Worm (Caenorhabditis elegans): ENCODE measurements around the gene srx-125.

Gene srx-125

DNA sequence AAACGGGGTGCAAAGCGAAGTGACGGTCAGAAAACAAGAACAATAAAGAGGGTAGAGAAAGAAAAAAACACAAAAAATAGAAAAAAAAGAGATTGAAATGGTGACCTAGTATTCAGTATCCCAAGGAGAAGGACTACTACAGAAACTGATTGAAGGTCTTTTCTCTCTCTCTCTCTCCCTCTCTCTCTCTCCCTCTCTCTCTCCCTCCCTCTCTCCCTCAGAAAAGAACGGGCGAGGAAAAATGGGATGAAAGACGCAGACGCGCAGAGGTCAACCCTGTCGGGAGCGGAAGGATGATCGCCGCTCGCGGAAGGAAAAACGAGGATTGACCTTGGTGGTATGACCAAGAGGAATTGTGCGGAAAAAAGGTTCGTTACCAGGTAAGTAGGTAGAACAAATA, 7.4 kb downstream of the srx-125 start:
- TF ChIP-seq flt-1 (GFP tag; IDR thresholded peaks at IDR 0.05) (peak; percentile 59; the same call in 1 of the 2 replicates), klf-2 (GFP tag; conservative IDR thresholded peaks at IDR 0.05) (no peak)

DNA sequence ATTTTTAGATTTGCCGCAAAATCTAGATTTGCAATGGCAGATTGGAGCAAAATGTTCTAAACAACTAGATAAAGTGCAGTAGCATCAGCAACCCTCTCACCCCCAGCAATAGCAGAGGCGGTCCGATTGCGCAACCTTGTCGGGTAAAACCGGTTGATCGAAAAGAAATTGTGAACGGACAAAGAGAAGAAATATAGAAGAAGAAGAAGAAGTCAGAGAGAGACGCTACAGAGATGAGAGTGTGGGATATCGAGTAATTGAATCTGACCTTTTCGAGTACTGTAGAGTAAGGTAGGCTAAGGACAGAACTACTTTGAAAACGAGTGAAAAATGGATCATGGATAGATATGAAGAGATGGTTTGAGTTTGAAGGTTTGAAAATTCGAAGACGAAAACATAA, 8.7 kb downstream of the srx-125 start:
- TF ChIP-seq ztf-23 (GFP tag; IDR thresholded peaks at IDR 0.05), result no peak
- TF ChIP-seq tab-1 (GFP tag; IDR thresholded peaks at IDR 0.05), result no peak
- no peak for TF ChIP-seq ref-1 (GFP tag; conservative IDR thresholded peaks at IDR 0.05)
- TF ChIP-seq ztf-29 (GFP tag; IDR thresholded peaks at IDR 0.05), result no peak
- no peak for TF ChIP-seq med-1 (GFP tag; optimal IDR thresholded peaks at IDR 0.05; ENCODE audit: insufficient read depth)
- TF ChIP-seq klf-2 (GFP tag; conservative IDR thresholded peaks at IDR 0.05), result no peak

DNA sequence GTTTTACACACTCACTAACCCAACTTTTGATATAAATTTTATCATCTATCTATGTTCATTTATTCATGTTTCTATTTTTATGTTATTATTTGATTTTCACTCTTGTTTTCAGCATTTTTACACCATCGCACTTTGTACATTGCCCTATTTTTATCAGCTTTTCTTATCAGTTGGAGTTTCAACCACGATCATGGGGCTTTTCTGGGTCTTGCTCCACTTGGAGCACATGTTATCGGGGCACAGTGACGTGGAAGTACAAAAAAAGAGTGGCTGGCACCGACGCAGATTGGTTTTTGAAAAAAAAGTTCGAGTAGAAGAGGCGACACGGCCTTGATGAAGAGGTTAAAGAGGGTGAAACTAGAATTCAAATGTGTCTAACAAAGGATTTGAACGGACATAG, 10.0 kb downstream of the srx-125 start:
- no peak for TF ChIP-seq T22C8.4 (GFP tag; IDR thresholded peaks at IDR 0.05)
- TF ChIP-seq flt-1 (GFP tag; IDR thresholded peaks at IDR 0.05), result no peak
- TF ChIP-seq cog-1 (tag; optimal IDR thresholded peaks at IDR 0.05), result no peak
- TF ChIP-seq ztf-23 (GFP tag; IDR thresholded peaks at IDR 0.05), result no peak
- TF ChIP-seq klf-2 (GFP tag; conservative IDR thresholded peaks at IDR 0.05), result no peak
- TF ChIP-seq ztf-29 (GFP tag; IDR thresholded peaks at IDR 0.05), result no peak
- TF ChIP-seq med-1 (GFP tag; optimal IDR thresholded peaks at IDR 0.05; ENCODE audit: insufficient read depth), result no peak
- TF ChIP-seq ref-1 (GFP tag; conservative IDR thresholded peaks at IDR 0.05), result no peak
- no peak for TF ChIP-seq tab-1 (GFP tag; IDR thresholded peaks at IDR 0.05)

ce11 chrV:13380178-13380577, 13.1 kb downstream of the srx-125 start, which contains the start of gene ifbp-1:
ifbp-1 (minus strand) TSS chrV:13380262.
- TF ChIP-seq T22C8.4 (GFP tag; IDR thresholded peaks at IDR 0.05), result no peak
- TF ChIP-seq klf-2 (GFP tag; conservative IDR thresholded peaks at IDR 0.05), result no peak
- no peak for TF ChIP-seq ztf-23 (GFP tag; IDR thresholded peaks at IDR 0.05)
- no peak for TF ChIP-seq med-1 (GFP tag; optimal IDR thresholded peaks at IDR 0.05; ENCODE audit: insufficient read depth)
- no peak for TF ChIP-seq ref-1 (GFP tag; conservative IDR thresholded peaks at IDR 0.05)
- no peak for TF ChIP-seq flt-1 (GFP tag; IDR thresholded peaks at IDR 0.05)
- TF ChIP-seq tab-1 (GFP tag; IDR thresholded peaks at IDR 0.05), result no peak
- no peak for TF ChIP-seq ztf-29 (GFP tag; IDR thresholded peaks at IDR 0.05)
- TF ChIP-seq cog-1 (tag; optimal IDR thresholded peaks at IDR 0.05), result no peak

- no peak for TF ChIP-seq T22C8.4 (GFP tag; IDR thresholded peaks at IDR 0.05)
- TF ChIP-seq med-1 (GFP tag; optimal IDR thresholded peaks at IDR 0.05; ENCODE audit: insufficient read depth), result no peak
Measured at ce11 chrV:13380980-13381379, 13.9 kb downstream of the srx-125 start, which contains the start of gene cpz-2. cpz-2 (plus strand) TSS chrV:13381189.

ce11 chrV:13385798-13386197, 18.7 kb downstream of the srx-125 start, which contains the start of gene gcy-34:
gcy-34 (minus strand) TSS chrV:13385898.
- TF ChIP-seq ref-1 (GFP tag; conservative IDR thresholded peaks at IDR 0.05) (no peak), flt-1 (GFP tag; IDR thresholded peaks at IDR 0.05) (no peak), ztf-23 (GFP tag; IDR thresholded peaks at IDR 0.05) (no peak), tab-1 (GFP tag; IDR thresholded peaks at IDR 0.05) (no peak)

ce11 chrV:13387472-13387871, 20.3 kb downstream of the srx-125 start:
- TF ChIP-seq ref-1 (GFP tag; conservative IDR thresholded peaks at IDR 0.05) (no peak), flt-1 (GFP tag; IDR thresholded peaks at IDR 0.05) (no peak), ztf-29 (GFP tag; IDR thresholded peaks at IDR 0.05) (no peak), cog-1 (tag; optimal IDR thresholded peaks at IDR 0.05) (no peak), ztf-23 (GFP tag; IDR thresholded peaks at IDR 0.05) (no peak), klf-2 (GFP tag; conservative IDR thresholded peaks at IDR 0.05) (no peak), med-1 (GFP tag; optimal IDR thresholded peaks at IDR 0.05; ENCODE audit: insufficient read depth) (no peak), T22C8.4 (GFP tag; IDR thresholded peaks at IDR 0.05) (no peak), tab-1 (GFP tag; IDR thresholded peaks at IDR 0.05) (no peak)

DNA sequence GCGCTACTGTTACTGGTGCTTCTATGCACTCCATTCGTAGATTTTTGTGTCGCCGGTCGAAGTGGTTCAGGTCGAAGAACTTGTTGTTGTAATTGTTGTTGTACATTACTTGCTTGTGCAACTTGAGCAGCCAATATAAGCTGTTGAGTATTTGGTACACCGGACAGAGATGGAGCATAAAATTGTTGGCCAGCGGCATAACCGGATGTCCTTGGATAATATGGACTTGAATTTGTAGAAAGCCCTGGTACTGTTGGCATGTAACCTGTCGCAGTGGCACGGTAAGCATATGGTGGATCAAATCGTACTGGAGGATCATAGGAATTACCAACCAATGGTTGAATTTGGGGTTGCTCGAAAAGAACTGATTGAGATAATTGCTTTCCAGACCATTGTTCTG, 21.8 kb downstream of the srx-125 start:
- TF ChIP-seq cog-1 (tag; optimal IDR thresholded peaks at IDR 0.05) (no peak), med-1 (GFP tag; optimal IDR thresholded peaks at IDR 0.05; ENCODE audit: insufficient read depth) (no peak), flt-1 (GFP tag; IDR thresholded peaks at IDR 0.05) (no peak), tab-1 (GFP tag; IDR thresholded peaks at IDR 0.05) (no peak), ztf-29 (GFP tag; IDR thresholded peaks at IDR 0.05) (no peak), ztf-23 (GFP tag; IDR thresholded peaks at IDR 0.05) (no peak), ref-1 (GFP tag; conservative IDR thresholded peaks at IDR 0.05) (no peak), klf-2 (GFP tag; conservative IDR thresholded peaks at IDR 0.05) (no peak), T22C8.4 (GFP tag; IDR thresholded peaks at IDR 0.05) (no peak)

DNA sequence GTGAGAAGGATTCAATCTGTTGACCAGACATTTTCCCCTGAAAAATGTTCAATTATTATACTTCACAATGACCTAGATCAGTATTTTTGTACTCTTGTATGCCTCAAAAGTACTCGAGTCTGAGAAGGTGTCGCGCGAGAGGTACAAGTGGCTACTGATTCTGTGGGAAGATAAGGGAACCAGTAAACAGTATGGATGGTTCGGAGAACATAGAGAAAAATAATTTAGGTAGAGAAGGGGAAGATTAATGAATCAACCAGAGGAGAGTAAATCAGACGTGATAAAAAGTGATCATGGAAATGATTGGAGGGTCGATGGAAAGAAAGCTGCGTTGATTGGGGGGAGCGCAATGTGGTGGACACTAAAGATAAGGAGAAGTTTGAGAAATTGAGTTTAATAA, 22.3 kb downstream of the srx-125 start:
- TF ChIP-seq med-1 (GFP tag; optimal IDR thresholded peaks at IDR 0.05; ENCODE audit: insufficient read depth), result no peak
- no peak for TF ChIP-seq T22C8.4 (GFP tag; IDR thresholded peaks at IDR 0.05)
- TF ChIP-seq flt-1 (GFP tag; IDR thresholded peaks at IDR 0.05), result no peak
- TF ChIP-seq ztf-29 (GFP tag; IDR thresholded peaks at IDR 0.05), result no peak
- TF ChIP-seq klf-2 (GFP tag; conservative IDR thresholded peaks at IDR 0.05), result no peak

DNA sequence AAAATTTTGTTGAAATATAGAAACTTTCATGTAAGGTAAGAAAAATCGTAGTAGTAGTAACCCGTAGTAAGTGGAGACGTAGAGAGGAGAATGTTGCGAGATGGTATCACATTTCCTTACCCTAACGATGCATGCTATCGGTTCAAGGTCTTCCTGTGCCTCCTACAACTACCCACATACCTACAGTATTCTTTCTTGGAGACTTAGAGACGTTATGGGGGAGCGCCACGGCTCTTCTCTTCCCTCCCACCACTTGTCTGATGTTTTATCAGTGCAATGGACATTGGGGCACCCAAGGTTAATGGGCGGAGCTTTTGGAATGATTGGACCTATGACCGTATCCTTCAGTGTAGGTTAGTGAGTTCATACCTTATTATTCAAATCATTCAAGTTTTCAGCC, 23.8 kb downstream of the srx-125 start:
- TF ChIP-seq flt-1 (GFP tag; IDR thresholded peaks at IDR 0.05) (0 out of 2 replicates have a peak, but pooled peaks have one; percentile 25), tab-1 (GFP tag; IDR thresholded peaks at IDR 0.05) (no peak), ztf-23 (GFP tag; IDR thresholded peaks at IDR 0.05) (no peak), klf-2 (GFP tag; conservative IDR thresholded peaks at IDR 0.05) (no peak), T22C8.4 (GFP tag; IDR thresholded peaks at IDR 0.05) (no peak)

Data from whole organism, midembryonic.